Worm (Caenorhabditis elegans) whole organism, dauer: ENCODE data around the gene bath-41.

Experiments
- unc-62 ChIP-seq: sonication (generic microtip); optimal IDR thresholded peaks from 2 replicates; lab custom pipeline; 2017; ENCODE audit warnings: missing biosample characterization, missing genetic modification reagents, missing genetic modification characterization

bath-41 gene

DNA sequence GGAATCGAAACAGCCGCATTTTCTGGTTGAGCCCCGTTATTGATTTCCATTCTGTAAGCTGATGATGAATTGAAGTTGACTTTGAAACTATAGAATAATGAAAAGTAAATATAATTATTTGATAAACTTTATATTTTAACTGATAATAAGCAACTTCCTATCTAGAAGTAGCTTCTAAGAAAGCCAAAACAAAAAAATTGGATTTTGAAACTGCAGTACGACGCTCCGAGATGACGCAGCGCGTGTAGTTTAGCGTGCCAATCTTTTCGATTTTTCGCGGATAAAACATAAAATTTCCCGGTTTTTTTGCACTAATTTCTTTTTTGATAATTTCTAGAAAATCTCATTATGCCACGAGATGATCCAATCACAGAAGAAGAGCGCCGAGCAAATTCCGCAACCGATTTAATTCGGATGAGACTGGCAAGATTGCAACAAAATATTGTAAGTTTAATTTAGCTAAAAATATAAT is at the start of gene bath-41, which contains the start of gene F37A4.2:
bath-41 (minus strand) TSS at position 51 of the 472 bp plus-strand sequence.
F37A4.2 (plus strand) TSS at position 247 of the 472 bp plus-strand sequence.
- TF ChIP-seq unc-62 (GFP tag; lab: Kevin White, UChicago): no peak

DNA sequence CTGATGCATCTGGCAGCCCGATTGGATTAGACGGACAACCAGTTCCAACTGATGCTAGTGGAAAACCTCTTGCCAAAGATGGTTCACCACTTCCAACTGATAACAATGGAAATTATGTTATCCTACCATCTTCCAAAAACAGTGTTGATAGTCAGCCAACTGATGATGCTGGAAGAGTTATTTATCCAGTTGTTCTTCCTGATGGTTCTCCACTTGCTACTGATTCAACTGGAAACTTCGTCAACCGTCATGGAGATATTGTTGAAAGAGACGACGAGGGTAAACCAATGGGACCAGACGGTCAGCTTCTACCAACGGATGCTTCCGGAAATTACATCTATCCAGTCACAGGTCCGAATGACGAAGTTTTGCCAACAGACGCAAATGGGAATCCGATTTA is 34.7 kb upstream of the bath-41 start:
- TF ChIP-seq unc-62 (GFP tag; lab: Kevin White, UChicago): no peak

DNA sequence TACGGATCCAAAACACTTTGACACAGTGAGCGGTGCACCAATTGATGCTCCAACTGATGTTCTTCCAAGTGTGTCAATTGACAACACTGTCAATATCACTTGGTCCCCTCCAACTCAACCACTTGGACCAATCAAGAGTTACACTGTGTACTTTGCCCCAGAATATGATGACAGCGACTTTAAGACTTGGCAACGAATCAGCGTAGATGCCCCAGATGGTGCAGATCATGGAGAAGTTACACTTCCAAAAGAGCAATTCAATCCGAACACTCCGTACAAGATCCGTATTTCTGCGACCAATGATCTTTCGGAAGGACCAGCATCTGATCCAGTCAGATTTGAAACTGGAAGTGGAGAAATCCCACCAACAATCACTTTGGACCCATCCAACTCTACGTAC is 30.6 kb upstream of the bath-41 start:
- no peak for TF ChIP-seq unc-62 (GFP tag; lab: Kevin White, UChicago)

DNA sequence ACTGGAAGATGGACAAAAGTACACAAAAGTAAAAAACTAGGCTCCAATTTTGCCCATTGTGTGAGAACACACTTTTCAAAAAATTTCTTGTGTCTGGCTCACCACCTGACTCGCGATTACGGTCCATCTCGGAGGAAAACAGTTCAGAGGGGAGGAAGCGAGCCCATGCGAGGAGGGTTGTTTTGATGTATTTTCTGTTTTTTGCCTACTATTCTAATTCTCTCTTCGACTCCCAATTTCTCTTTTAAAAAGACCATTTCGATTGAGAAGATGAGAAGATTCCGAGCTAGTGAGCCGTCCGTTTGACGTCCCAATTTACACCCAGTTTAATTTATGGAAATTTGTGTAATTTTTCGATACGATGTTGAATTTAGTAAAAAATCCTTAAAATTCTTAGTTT is 24.6 kb upstream of the bath-41 start:
- no peak for TF ChIP-seq unc-62 (GFP tag; lab: Kevin White, UChicago)

DNA sequence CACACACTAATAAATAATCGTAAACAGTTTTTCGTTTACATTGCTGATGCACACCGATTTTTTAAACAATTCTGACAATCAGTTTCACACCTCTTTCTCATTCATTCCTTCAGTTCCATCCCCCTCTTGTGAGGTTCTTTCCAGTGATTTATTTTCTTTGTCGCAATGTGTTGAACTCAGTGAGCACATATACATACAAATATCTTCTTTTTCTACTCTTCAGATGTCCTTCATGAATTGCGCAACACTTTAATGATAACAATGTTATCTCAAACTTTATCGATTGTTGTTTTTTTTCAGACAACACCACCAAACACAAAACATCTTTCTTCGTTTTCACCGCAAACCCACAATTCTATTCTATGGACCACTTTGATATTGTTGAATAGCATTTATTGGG is 23.9 kb upstream of the bath-41 start, which contains the start of gene dig-1:
dig-1 (plus strand) TSS at position 301 of the 400 bp plus-strand sequence.
- TF ChIP-seq unc-62 (GFP tag; lab: Kevin White, UChicago): no peak

DNA sequence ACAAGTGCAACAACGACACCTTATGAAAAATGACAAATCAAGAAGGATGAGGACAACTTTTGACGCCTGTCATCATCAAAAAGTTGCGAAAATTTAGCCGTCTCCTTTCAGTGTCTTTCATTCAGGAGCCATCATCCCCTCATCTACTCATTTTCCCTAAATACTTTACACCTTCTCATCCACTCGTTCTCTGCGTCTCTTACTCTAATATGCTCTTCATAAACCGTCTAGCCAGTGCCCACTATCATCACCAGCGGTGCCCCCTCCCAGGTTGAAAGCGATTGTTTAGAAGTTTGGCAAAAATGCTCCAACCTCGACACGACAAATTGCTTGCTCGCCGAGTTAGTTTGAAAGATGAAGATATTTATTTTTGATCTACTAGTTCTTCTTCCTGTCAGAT is 20.5 kb upstream of the bath-41 start:
- no peak for TF ChIP-seq unc-62 (GFP tag; lab: Kevin White, UChicago)

DNA sequence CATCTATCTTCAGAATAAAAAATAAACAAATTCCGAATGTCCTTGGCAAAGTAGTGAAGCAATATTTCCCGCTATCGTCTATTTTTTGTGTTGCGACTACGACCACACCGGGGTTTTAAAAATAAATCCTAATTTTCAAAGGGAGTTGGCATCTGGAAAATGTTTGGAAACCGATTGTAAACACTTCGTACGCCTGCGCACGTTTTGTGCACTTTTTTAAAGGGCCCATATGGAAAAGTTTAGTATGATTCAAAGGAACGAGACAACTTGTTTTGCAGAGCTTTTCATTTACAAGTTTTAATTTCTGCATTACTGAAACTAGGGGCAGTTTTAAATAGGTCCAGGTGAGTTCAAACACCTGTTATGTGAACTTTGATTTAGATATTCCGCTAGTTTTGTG is 18.0 kb upstream of the bath-41 start:
- no peak for TF ChIP-seq unc-62 (GFP tag; lab: Kevin White, UChicago)

DNA sequence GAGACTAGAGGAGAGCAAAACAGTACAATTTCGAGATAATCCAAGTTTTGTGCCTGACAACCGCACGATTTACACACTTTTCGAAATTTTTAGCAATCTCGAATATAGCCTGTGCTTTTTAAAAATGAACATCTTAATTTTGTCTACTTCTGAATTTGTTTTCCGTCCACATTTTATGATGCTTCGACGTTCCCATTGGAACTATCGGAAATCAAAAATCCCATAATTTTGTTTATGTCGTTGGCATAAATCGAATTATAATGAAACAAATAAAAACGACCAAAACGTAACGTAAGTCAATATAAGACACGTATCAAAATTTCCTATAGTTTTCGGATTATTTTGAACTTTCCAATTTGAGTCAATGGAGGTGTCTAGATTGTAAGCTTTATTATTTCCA is 14.9 kb upstream of the bath-41 start, which contains the start of gene K07E12.2:
K07E12.2 (plus strand) TSS at position 301 of the 400 bp plus-strand sequence.
- no peak for TF ChIP-seq unc-62 (GFP tag; lab: Kevin White, UChicago)

DNA sequence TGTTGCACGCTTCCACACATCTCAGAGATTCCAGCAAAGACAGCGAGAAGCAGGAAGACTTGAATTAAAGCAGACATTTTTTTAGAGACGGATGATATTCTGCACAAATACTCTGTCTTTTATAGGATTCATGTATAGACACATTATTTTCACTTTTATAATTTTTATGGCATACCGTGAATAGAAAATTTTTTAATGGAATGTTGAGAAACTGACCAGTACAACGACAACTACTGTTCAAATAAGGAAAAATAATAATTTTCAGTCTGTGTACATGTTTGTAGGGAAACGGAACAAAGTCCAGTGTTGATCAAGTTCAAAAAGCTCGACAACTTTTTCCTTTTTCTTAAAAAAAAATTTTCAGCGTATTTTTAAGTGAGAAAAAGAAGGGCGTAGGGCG is 14.5 kb upstream of the bath-41 start, which contains the start of gene Y102E9.6:
Y102E9.6 (minus strand) TSS at position 101 of the 400 bp plus-strand sequence.
- no peak for TF ChIP-seq unc-62 (GFP tag; lab: Kevin White, UChicago)

DNA sequence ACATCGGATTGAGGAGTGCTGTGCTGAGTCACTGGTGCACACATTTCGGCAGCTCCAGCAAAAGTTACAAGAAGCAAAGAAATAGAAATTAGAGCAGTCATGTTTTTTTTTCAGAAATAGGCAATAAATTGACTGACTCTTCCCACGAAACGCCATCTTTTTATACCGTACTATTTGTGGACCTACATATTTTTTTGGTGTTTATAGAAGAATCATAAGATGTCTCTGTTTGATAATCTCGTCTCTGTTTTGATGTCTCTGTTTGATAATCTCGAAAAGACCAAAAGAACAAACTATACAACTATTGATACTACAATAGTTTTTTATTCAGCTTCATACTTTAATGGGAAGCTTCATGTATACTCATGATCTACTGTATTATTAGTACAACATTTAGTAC is 12.4 kb upstream of the bath-41 start, which contains the start of gene Y102E9.3:
Y102E9.3 (minus strand) TSS at position 101 of the 400 bp plus-strand sequence.
- no peak for TF ChIP-seq unc-62 (GFP tag; lab: Kevin White, UChicago)

DNA sequence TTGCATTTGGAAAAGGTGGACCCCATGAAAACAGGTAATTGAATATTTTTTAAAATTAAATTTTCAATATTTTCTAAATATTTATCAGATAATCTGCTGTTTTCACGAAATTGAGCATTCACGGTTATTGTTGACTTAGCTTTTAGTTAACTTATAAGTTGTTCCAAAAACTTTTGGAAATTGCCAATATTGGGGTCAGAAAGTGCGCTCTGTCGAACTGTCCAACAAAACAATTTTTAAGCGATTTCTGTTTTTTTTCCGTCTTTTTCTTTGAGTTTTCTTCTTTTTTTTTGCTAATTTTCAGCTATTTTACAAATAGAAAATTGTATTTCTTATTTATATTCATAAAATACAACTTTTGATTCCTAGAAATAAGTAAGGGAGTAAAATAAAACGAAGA is 9.2 kb upstream of the bath-41 start:
- TF ChIP-seq unc-62 (GFP tag; lab: Kevin White, UChicago): no peak

DNA sequence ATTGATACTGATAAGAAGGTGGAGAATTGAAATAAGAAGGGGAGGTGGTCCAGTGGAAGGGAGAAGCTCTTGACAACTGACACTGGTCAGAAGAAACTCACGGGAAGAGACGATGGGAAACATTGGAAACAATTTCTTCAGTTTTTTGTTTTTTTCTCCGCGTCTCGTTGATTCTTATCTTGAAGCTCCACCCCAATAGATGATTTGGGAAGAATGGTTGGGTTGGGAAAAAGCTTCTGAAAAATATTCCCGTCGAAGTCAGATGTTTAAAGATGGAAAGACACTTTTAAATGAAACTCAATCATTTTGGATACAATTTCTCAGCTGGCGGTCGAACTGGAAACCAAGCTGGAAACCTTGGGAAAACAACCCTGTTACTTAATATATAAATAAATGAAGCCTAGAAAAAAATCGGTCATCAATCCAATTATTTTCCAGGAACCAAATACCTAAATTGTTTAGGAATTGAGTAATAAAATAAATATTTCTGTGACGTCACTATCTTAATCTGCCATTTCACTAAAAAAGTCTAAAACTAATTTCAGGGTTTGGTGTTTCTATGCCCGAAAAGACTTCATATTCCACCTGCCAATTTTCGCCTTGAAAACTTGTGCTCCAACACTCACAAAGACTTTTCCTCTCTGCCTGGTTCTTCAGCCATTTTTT is 8.3 kb upstream of the bath-41 start, which contains the start of the genes Y102E9.5 and odr-4:
Y102E9.5 (minus strand) TSS at position 101 of the 666 bp plus-strand sequence.
odr-4 (plus strand) TSS at position 616 of the 666 bp plus-strand sequence.
- no peak for TF ChIP-seq unc-62 (GFP tag; lab: Kevin White, UChicago)

DNA sequence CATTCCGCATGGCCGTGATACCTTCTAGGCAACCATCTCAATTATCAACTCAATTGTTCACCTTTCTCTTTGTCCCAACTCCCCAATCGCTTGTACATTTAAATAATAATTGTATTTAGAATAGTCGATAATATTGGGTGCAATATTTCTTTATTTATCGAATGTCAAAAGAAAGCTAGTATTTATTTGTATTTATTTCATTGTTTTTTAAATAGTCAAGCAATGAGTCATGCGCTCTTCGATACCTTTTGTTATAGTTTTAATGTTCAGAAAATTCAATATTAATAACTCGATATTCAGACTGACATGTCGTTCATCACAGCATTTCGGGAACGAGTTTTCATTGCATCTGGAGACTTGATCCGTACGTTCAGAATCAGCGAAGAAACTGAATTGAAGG is 3.4 kb upstream of the bath-41 start, which contains the start of gene wdr-4:
wdr-4 (plus strand) TSS at position 301 of the 400 bp plus-strand sequence.
- TF ChIP-seq unc-62 (GFP tag; lab: Kevin White, UChicago): no peak

DNA sequence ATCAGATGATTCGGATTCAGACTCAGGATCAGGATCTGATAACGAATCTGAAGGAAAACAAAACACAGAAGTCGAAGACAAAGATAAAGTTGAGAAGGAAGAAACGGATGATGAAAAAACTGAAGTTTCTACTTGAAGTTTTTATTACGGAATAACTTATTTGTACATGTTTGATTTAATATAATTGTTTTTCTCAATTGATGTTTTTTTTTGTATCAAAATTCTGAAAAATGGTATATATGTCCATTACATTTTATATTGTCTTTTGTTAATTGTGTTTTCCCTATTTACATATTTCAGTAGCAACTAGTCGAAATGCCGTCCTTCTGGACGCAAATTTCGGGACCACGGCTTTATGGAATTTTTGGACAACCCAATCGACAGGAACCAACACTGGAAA is 1.0 kb upstream of the bath-41 start, which contains the start of gene F37A4.1:
F37A4.1 (plus strand) TSS at position 301 of the 400 bp plus-strand sequence.
- no peak for TF ChIP-seq unc-62 (GFP tag; lab: Kevin White, UChicago)

DNA sequence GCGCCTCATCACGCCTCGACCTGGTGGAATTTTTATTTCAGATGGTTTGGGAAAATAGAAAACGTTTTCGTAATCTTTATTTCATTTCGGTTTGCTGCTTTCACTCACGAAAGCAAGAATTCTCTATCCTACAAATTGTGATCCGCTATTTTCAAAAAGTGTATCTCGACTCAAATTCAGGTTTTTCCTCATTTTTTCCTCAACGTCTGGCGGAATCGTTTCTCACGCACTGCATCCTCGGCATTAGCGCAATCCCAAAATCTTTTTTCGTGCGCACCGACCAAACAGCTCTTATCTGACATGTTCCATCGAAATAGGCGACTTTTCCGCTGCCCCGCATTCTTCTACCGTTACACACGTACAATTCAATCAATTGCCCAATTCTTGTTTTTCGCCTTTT is 3.8 kb downstream of the bath-41 start, which contains the start of gene F37A4.3:
F37A4.3 (plus strand) TSS at position 301 of the 400 bp plus-strand sequence.
- no peak for TF ChIP-seq unc-62 (GFP tag; lab: Kevin White, UChicago)

DNA sequence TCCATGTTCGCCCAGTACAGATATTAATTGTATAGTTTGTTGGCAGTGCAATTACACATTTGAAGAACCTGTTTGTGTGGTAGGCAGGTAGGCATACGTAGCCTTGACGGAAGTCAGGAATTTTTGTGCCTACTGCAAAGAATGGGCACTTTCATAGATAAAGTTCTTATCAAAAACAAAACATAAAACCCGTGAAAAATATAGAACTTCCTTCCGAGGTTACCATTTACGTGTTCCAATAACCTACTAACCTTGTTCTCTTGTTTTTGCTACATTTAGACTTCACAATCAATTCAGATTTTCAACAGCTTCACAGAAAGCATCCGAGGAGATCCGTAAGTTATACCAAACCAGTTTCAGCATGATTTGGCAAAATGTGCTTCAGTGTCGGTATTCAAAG is 8.8 kb downstream of the bath-41 start, which contains the start of gene F37A4.4:
F37A4.4 (plus strand) TSS at position 301 of the 400 bp plus-strand sequence.
- TF ChIP-seq unc-62 (GFP tag; lab: Kevin White, UChicago): no peak
